Worm (Caenorhabditis elegans) whole organism, L2 larva: ENCODE results near the gene F53A2.1.

ENCODE experiments used
- C34F6.9 ChIP-seq: fragments of 150-350 bp; optimal IDR thresholded peaks from 2 replicates; lab custom pipeline; 2014; ENCODE audit warnings: missing biosample characterization, missing genetic modification characterization
- ZK546.5 ChIP-seq: sonication (generic microtip); optimal IDR thresholded peaks from 2 replicates; lab custom pipeline; 2017; ENCODE audit warnings: missing biosample characterization, missing genetic modification characterization
- alr-1 ChIP-seq: fragments of 150-350 bp; optimal IDR thresholded peaks from 2 replicates; lab custom pipeline; 2014; ENCODE audit warnings: missing biosample characterization, missing genetic modification characterization
- ceh-16 ChIP-seq: fragments of 150-350 bp; optimal IDR thresholded peaks from 2 replicates; lab custom pipeline; 2014; ENCODE audit warnings: missing biosample characterization, missing genetic modification characterization
- elt-3 ChIP-seq: sonication (generic microtip); optimal IDR thresholded peaks from 2 replicates; lab custom pipeline; 2017; ENCODE audit warnings: missing biosample characterization, missing genetic modification characterization
- lin-13 ChIP-seq: fragments of 150-350 bp; optimal IDR thresholded peaks from 2 replicates; lab custom pipeline; 2014; ENCODE audit warnings: missing biosample characterization, missing genetic modification reagents, missing genetic modification characterization
- lin-39 ChIP-seq: fragments of 150-350 bp; optimal IDR thresholded peaks from 2 replicates; lab custom pipeline; 2014; ENCODE audit warnings: missing biosample characterization, missing genetic modification reagents, missing genetic modification characterization
- mbf-1 ChIP-seq: sonication (generic microtip); optimal IDR thresholded peaks from 2 replicates; lab custom pipeline; 2017; ENCODE audit warnings: missing biosample characterization, missing genetic modification characterization
- nhr-11 ChIP-seq: fragments of 150-350 bp; optimal IDR thresholded peaks from 2 replicates; lab custom pipeline; 2014; ENCODE audit warnings: missing biosample characterization, missing genetic modification characterization
- nhr-21 ChIP-seq: fragments of 150-350 bp; optimal IDR thresholded peaks from 2 replicates; lab custom pipeline; 2014; ENCODE audit warnings: missing biosample characterization, missing genetic modification characterization
- nhr-25 ChIP-seq: fragments of 150-350 bp; sonication (generic microtip); optimal IDR thresholded peaks from 3 replicates; lab custom pipeline; 2014; ENCODE audit warnings: missing biosample characterization, missing genetic modification characterization
- nhr-77 ChIP-seq: fragments of 150-350 bp; optimal IDR thresholded peaks from 2 replicates; lab custom pipeline; 2014; ENCODE audit warnings: missing biosample characterization, missing genetic modification characterization
- unc-62 ChIP-seq: fragments of 150-350 bp; optimal IDR thresholded peaks from 2 replicates; lab custom pipeline; 2014; ENCODE audit warnings: missing biosample characterization, missing genetic modification reagents, missing genetic modification characterization

DNA sequence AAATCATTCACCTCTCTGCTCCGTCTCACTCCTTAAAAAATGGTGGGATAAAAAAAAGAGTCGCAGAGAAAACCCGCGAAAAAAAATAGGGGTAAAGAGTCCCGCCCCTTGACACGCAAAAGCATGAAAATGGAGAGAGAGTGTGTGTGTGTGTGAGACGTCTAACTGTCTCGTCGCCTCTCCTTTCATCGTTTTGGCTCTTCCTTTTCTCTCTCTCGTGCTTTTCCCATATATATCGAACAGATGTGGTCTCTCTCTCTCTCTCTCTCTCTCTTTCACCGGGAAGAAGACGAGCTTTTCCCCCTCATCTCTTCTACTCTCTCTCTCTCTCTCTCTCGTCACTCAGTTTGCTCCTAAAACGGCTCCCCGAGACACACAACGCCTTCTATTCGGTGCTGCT is 48.9 kb downstream of the F53A2.1 start:
- TF ChIP-seq lin-13: peak; percentile 42
- peak; percentile 9 for TF ChIP-seq nhr-21 (tag; lab: Kevin White, UChicago)
- TF ChIP-seq unc-62 (GFP tag; lab: Kevin White, UChicago): no peak
- TF ChIP-seq mbf-1 (tag; lab: Kevin White, UChicago): no peak
- no peak for TF ChIP-seq lin-39 (tag; lab: Kevin White, UChicago)
- no peak for TF ChIP-seq elt-3
- TF ChIP-seq nhr-25 (tag; lab: Kevin White, UChicago): no peak
- TF ChIP-seq nhr-77 (tag; lab: Kevin White, UChicago): no peak
- TF ChIP-seq C34F6.9 (tag; lab: Kevin White, UChicago): peak; percentile 89
- TF ChIP-seq ceh-16: no peak
- no peak for TF ChIP-seq alr-1 (tag; lab: Kevin White, UChicago)
- peak; percentile 2 for TF ChIP-seq ZK546.5
- no peak for TF ChIP-seq nhr-11 (tag; lab: Kevin White, UChicago)
